Worm (Caenorhabditis elegans): ENCODE results near the gene H28G03.2.

DNA sequence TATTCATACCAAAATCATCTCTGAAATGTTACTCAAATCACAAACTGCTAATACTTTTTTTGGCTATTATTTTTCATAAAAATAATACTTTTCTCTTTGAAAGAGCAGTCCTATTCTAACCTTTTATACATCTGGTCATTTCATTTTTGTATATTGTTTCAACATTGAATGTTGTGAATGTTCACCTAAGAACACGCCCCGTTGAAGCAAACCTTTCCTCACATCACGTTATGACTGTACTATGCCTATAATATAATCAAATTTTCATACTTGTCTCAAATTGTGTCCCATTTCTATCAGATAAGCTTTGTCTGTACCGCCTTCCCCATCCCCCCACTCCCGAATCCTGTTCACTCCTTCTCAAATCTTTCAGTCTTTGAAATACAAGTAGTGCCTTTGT, 12.8 kb downstream of the H28G03.2 start:
- TF ChIP-seq ttx-3 (tag; optimal IDR thresholded peaks at IDR 0.05): no peak
- TF ChIP-seq ama-1 (optimal IDR thresholded peaks at IDR 0.05): no peak
- TF ChIP-seq Y22D7AL.16 (tag; optimal IDR thresholded peaks at IDR 0.05): no peak
- no peak for TF ChIP-seq pqm-1 (tag; optimal IDR thresholded peaks at IDR 0.05)
- no peak for TF ChIP-seq ref-2 (tag; optimal IDR thresholded peaks at IDR 0.05)

Measured in whole organism, late embryonic.